1 fruit fly cellular context compared by ENCODE assay signal in the genomic region with DNA sequence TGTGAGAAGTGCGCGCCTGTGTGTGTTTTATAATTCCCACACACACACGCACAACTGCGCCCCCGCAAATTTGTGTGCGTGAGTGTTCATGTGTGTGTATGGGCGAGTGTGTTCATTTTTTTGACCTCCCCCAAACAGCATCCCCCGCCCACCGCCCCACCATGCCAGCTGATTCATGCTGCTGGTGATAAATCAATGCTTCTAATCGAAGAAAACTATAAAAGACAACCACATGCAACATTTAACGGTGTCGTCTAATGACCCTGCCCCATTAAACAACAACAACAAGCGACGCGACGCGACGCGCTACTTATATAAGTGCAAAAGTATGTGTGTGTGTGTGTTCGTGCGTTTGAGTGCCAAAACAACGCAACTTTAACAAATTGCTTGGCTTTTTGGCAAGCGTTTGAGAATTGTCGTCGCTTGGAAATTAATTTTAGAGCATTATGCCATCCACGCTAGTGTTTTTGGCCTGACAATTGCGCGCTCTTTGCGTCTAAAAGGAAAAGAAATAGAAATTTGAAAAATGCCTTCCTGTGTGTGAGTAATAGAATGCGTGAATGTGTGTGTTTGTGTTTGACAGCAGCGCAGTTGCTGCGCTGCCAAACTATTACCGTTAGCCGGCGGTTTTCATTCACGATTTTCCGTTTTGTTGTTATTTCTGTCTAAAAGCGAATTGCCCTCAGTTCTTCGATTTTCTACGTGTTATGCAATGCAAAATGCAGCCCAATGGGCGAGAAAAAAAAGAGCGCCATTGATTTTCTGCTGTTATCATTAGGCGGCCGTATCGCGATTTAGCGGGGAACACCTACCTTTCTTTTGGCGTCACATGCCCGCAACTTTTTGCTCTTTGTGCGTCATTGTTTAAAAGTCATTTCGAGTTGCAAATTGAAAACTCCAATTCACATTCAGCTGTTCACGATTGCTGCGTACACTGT.
A peak's percentile ranks its signal among the peaks of the same experiment; 100 is the strongest.
TF ChIP-seq lines count a peak whose summit lies in the region.

No protein-coding gene starts in this region.

TF ChIP-seq in whole organism, embryonic, 481 proteins besides CTCF, POLR2A, EP300 and RAD21 (continued from another document):
- TF ChIP-seq CG17568 (GFP tag; optimal IDR thresholded peaks at IDR 0.05; lab: Kevin White, UChicago) (peak; percentile 31), Opbp (GFP tag; IDR thresholded peaks at IDR 0.05; lab: Robert Waterston, UW; ENCODE audit: partially characterized antibody) (no peak), hbn (GFP tag; IDR thresholded peaks at IDR 0.05; lab: Robert Waterston, UW; ENCODE audit: partially characterized antibody) (no peak), Oli (tag; optimal IDR thresholded peaks at IDR 0.05; lab: Kevin White, UChicago) (no peak), CG31224 (GFP tag; IDR thresholded peaks at IDR 0.05; lab: Robert Waterston, UW) (no peak), sens (GFP tag; lab: Kevin White, UChicago) (peak; percentile 14), Trl (optimal IDR thresholded peaks at IDR 0.05; lab: Kevin White, UChicago) (no peak), Trl (GFP tag; optimal IDR thresholded peaks at IDR 0.05; lab: Kevin White, UChicago) (no peak), CG12942 (GFP tag; optimal IDR thresholded peaks at IDR 0.05; lab: Kevin White, UChicago) (no peak), gem (tag; optimal IDR thresholded peaks at IDR 0.05; lab: Kevin White, UChicago) (no peak), hkb (optimal IDR thresholded peaks at IDR 0.05; lab: Kevin White, UChicago) (no peak), hkb (GFP tag; IDR thresholded peaks at IDR 0.05; lab: Robert Waterston, UW) (no peak), CG10543 (GFP tag; optimal IDR thresholded peaks at IDR 0.05; lab: Kevin White, UChicago) (peak; percentile 1), CG2678 (tag; optimal IDR thresholded peaks at IDR 0.05; lab: Kevin White, UChicago) (peak; percentile 16), tll (GFP tag; optimal IDR thresholded peaks at IDR 0.05; lab: Kevin White, UChicago) (peak in 1 of 2 experiments; percentile 14), caup (GFP tag; optimal IDR thresholded peaks at IDR 0.05; lab: Kevin White, UChicago; ENCODE audit: severe bottlenecking) (no peak), dmrt11E (tag; optimal IDR thresholded peaks at IDR 0.05; lab: Kevin White, UChicago) (no peak), Gsc (GFP tag; IDR thresholded peaks at IDR 0.05; lab: Robert Waterston, UW) (no peak), Mrtf (GFP tag; IDR thresholded peaks at IDR 0.05; lab: Robert Waterston, UW) (no peak), H15 (GFP tag; IDR thresholded peaks at IDR 0.05; lab: Robert Waterston, UW) (no peak), onecut (GFP tag; IDR thresholded peaks at IDR 0.05; lab: Robert Waterston, UW) (peak; percentile 36), CG34422 (GFP tag; IDR thresholded peaks at IDR 0.05; lab: Robert Waterston, UW) (peak; percentile 4; the same call in 1 of the 3 replicates), ci (GFP tag; IDR thresholded peaks at IDR 0.05; lab: Robert Waterston, UW) (no peak), ERR (GFP tag; optimal IDR thresholded peaks at IDR 0.05; lab: Kevin White, UChicago) (no peak), ab (GFP tag; optimal IDR thresholded peaks at IDR 0.05; lab: Kevin White, UChicago) (no peak), scrt (GFP tag; optimal IDR thresholded peaks at IDR 0.05; lab: Kevin White, UChicago) (peak; percentile 17), stc (GFP tag; IDR thresholded peaks at IDR 0.05; lab: Robert Waterston, UW) (no peak), rib (GFP tag; IDR thresholded peaks at IDR 0.05; lab: Robert Waterston, UW) (0 out of 2 replicates have a peak, but pooled peaks have one; percentile 10), chm (GFP tag; IDR thresholded peaks at IDR 0.05; lab: Robert Waterston, UW) (0 out of 2 replicates have a peak, but pooled peaks have one; percentile 38), CG7987 (GFP tag; optimal IDR thresholded peaks at IDR 0.05; lab: Kevin White, UChicago) (no peak), ems (GFP tag; optimal IDR thresholded peaks at IDR 0.05; lab: Kevin White, UChicago) (no peak), CG12299 (tag; optimal IDR thresholded peaks at IDR 0.05; lab: Kevin White, UChicago) (no peak), CG6175 (GFP tag; IDR thresholded peaks at IDR 0.05; lab: Robert Waterston, UW) (peak; percentile 84; the same call in 2 of the 3 replicates), crol (GFP tag; IDR thresholded peaks at IDR 0.05; lab: Robert Waterston, UW) (peak; percentile 81), CG32532 (GFP tag; IDR thresholded peaks at IDR 0.05; lab: Robert Waterston, UW) (0 out of 2 replicates have a peak, but pooled peaks have one; percentile 29), Oaz (GFP tag; IDR thresholded peaks at IDR 0.05; lab: Robert Waterston, UW) (no peak), kni (GFP tag; optimal IDR thresholded peaks at IDR 0.05; lab: Kevin White, UChicago) (no peak), CG12155 (GFP tag; optimal IDR thresholded peaks at IDR 0.05; lab: Kevin White, UChicago) (no peak), CG4360 (GFP tag; IDR thresholded peaks at IDR 0.05; lab: Robert Waterston, UW) (peak; percentile 83), Pdp1 (GFP tag; optimal IDR thresholded peaks at IDR 0.05; lab: Kevin White, UChicago) (peak in 1 of 2 experiments; percentile 86), CG34376 (GFP tag; optimal IDR thresholded peaks at IDR 0.05; lab: Kevin White, UChicago) (no peak), yki (optimal IDR thresholded peaks at IDR 0.05; lab: Kevin White, UChicago) (no peak), nerfin-1 (tag; optimal IDR thresholded peaks at IDR 0.05; lab: Kevin White, UChicago) (no peak), Lhr (GFP tag; optimal IDR thresholded peaks at IDR 0.05; lab: Kevin White, UChicago) (no peak), Abd-B (GFP tag; optimal IDR thresholded peaks at IDR 0.05; lab: Kevin White, UChicago) (peak; percentile 27), bowl (GFP tag; IDR thresholded peaks at IDR 0.05; lab: Robert Waterston, UW) (no peak), CG13296 (GFP tag; optimal IDR thresholded peaks at IDR 0.05; lab: Kevin White, UChicago) (no peak), Med (GFP tag; lab: Kevin White, UChicago) (no peak), CG42726 (GFP tag; IDR thresholded peaks at IDR 0.05; lab: Robert Waterston, UW; ENCODE audit: partially characterized antibody) (0 out of 2 replicates have a peak, but pooled peaks have one; percentile 7), sima (GFP tag; optimal IDR thresholded peaks at IDR 0.05; lab: Kevin White, UChicago) (no peak), Doc2 (GFP tag; IDR thresholded peaks at IDR 0.05; lab: Robert Waterston, UW) (no peak), btn (GFP tag; optimal IDR thresholded peaks at IDR 0.05; lab: Kevin White, UChicago) (no peak), cato (GFP tag; optimal IDR thresholded peaks at IDR 0.05; lab: Kevin White, UChicago; ENCODE audit: borderline replicate concordance) (no peak), CG33213 (GFP tag; optimal IDR thresholded peaks at IDR 0.05; lab: Kevin White, UChicago) (no peak), sqz (GFP tag; optimal IDR thresholded peaks at IDR 0.05; lab: Kevin White, UChicago) (peak; percentile 41), kah (GFP tag; optimal IDR thresholded peaks at IDR 0.05; lab: Kevin White, UChicago) (peak; percentile 29), CG18764 (GFP tag; optimal IDR thresholded peaks at IDR 0.05; lab: Kevin White, UChicago) (no peak), CG18476 (GFP tag; optimal IDR thresholded peaks at IDR 0.05; lab: Kevin White, UChicago) (no peak), pros (GFP tag; optimal IDR thresholded peaks at IDR 0.05; lab: Kevin White, UChicago) (no peak), ac (GFP tag; optimal IDR thresholded peaks at IDR 0.05; lab: Kevin White, UChicago) (no peak), klu (GFP tag; IDR thresholded peaks at IDR 0.05; lab: Robert Waterston, UW) (peak; percentile 75), abd-A (tag; optimal IDR thresholded peaks at IDR 0.05; lab: Kevin White, UChicago) (peak; percentile 71), CG7963 (GFP tag; IDR thresholded peaks at IDR 0.05; lab: Robert Waterston, UW; ENCODE audit: partially characterized antibody) (no peak), sr (GFP tag; IDR thresholded peaks at IDR 0.05; lab: Robert Waterston, UW) (peak; percentile 96)
